Worm (Caenorhabditis elegans) whole organism, early embryonic: ENCODE results near the gene srab-6.

Experiments
- B0310.2 ChIP-seq: sonication (generic microtip); optimal IDR thresholded peaks from 2 replicates; lab custom pipeline; 2016; ENCODE audit warnings: mild to moderate bottlenecking, missing genetic modification characterization, missing compliant biosample characterization
- F13C5.2 ChIP-seq: sonication (generic microtip); optimal IDR thresholded peaks from 2 replicates; lab custom pipeline; 2017; ENCODE audit warnings: mild to moderate bottlenecking, missing genetic modification characterization, inconsistent platforms, missing compliant biosample characterization
- aly-1 ChIP-seq: sonication (generic microtip); optimal IDR thresholded peaks from 2 replicates; lab custom pipeline; 2016; ENCODE audit warnings: missing genetic modification characterization, missing compliant biosample characterization
- ama-1 ChIP-seq: fragments of 150-350 bp; optimal IDR thresholded peaks from 2 replicates; lab custom pipeline; 2014
- ceh-36 ChIP-seq: sonication (generic microtip); optimal IDR thresholded peaks from 2 replicates; lab custom pipeline; 2016; ENCODE audit warnings: missing genetic modification characterization, inconsistent platforms, missing compliant biosample characterization
- ets-7 ChIP-seq: sonication (generic microtip); optimal IDR thresholded peaks from 2 replicates; lab custom pipeline; 2016; ENCODE audit warnings: missing genotype, missing genetic modification characterization, missing compliant biosample characterization
- flt-1 ChIP-seq: fragments of 200-800 bp; sonication (Bioruptor generic); IDR thresholded peaks from 2 replicates; pipeline ENCODE4 v1.3.6; 2022; ENCODE audit warnings: missing genetic modification characterization, missing compliant biosample characterization
- hmbx-1 ChIP-seq: sonication (generic microtip); optimal IDR thresholded peaks from 2 replicates; lab custom pipeline; 2016; ENCODE audit warnings: mild to moderate bottlenecking, missing genetic modification characterization, missing compliant biosample characterization
- hmg-4 ChIP-seq: fragments of 200-800 bp; sonication (Bioruptor generic); optimal IDR thresholded peaks from 2 replicates; lab custom pipeline; 2018; ENCODE audit warnings: mild to moderate bottlenecking, missing genetic modification characterization, missing compliant biosample characterization
- pes-1 ChIP-seq: fragments of 200-800 bp; sonication (Bioruptor generic); IDR thresholded peaks from 2 replicates; pipeline ENCODE4 v1.3.6; 2022; ENCODE audit warnings: missing genetic modification reagents, missing genetic modification characterization, missing compliant biosample characterization
- scrt-1 ChIP-seq: fragments of 200-800 bp; sonication (Bioruptor generic); IDR thresholded peaks from 2 replicates; pipeline ENCODE4 v1.3.6; 2022; ENCODE audit warnings: missing genetic modification characterization, missing compliant biosample characterization
- tbx-11 ChIP-seq: fragments of 200-800 bp; sonication (Bioruptor generic); IDR thresholded peaks from 2 replicates; pipeline ENCODE4 v1.3.6; 2022; ENCODE audit warnings: missing genetic modification characterization, missing compliant biosample characterization
- tbx-37 ChIP-seq: fragments of 200-800 bp; sonication (Bioruptor generic); conservative IDR thresholded peaks from 2 replicates; pipeline ENCODE4 v1.3.6; 2022; ENCODE audit warnings: missing genetic modification reagents, missing genetic modification characterization, missing compliant biosample characterization
- tra-4 ChIP-seq: sonication (generic microtip); optimal IDR thresholded peaks from 2 replicates; lab custom pipeline; 2017; ENCODE audit warnings: missing genetic modification characterization, missing compliant biosample characterization

Gene srab-6

DNA sequence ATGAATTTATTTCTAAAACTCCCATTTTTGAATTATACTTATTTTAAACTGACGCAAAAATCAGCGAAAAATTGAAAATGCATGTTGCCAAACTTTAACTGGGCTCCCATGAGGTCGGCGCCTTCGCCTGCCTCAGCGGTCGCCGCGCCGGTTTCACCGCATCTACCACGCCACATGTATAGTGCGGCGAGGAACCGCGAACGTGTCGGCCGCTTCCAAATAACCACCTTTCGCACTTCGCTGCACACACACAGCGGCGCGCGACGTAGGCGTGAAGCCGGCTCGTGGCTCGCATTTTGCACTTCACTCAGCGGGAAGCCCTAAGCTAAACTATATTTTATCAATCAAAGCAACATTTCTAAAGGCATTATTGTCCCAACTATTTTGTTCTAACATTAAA is 51.2 kb downstream of the srab-6 start:
- TF ChIP-seq ets-7 (no peak), pes-1 (GFP tag; lab: Robert Waterston, UW) (no peak), scrt-1 (GFP tag; lab: Robert Waterston, UW) (no peak), hmbx-1 (tag; lab: Kevin White, UChicago) (no peak), hmg-4 (GFP tag; lab: Kevin White, UChicago) (no peak), ama-1 (no peak), flt-1 (GFP tag; lab: Robert Waterston, UW) (no peak), tbx-11 (GFP tag; lab: Robert Waterston, UW) (no peak), F13C5.2 (tag; lab: Kevin White, UChicago) (no peak), tbx-37 (GFP tag; lab: Robert Waterston, UW) (no peak), B0310.2 (no peak), tra-4 (tag; lab: Kevin White, UChicago) (no peak), ceh-36 (tag; lab: Kevin White, UChicago) (no peak), aly-1 (no peak)
